Fruit fly (Drosophila melanogaster) whole organism, wandering third instar larva: ENCODE measurements around the gene Rnmt.

ENCODE experiments used
- CG32264 ChIP-seq: fragments of 200-800 bp; sonication (Bioruptor generic); optimal IDR thresholded peaks from 2 replicates; lab custom pipeline; 2016; ENCODE audit warnings: missing biosample characterization, missing genetic modification characterization
- Jra ChIP-seq: sonication (Bioruptor generic); optimal IDR thresholded peaks from 2 replicates; lab custom pipeline; 2016; ENCODE audit warnings: missing biosample characterization, missing genetic modification characterization
- Myc ChIP-seq: fragments of >200 bp; optimal IDR thresholded peaks from 2 replicates; lab custom pipeline; 2017
- Vsx2 ChIP-seq: fragments of 200-300, 225-300 bp; sonication (Bioruptor generic); optimal IDR thresholded peaks from 2 replicates; lab custom pipeline; 2018; ENCODE audit warnings: missing biosample characterization, missing genetic modification characterization; ENCODE audit not compliant: partially characterized antibody
- br ChIP-seq: fragments of 200-800 bp; sonication (Bioruptor generic); optimal IDR thresholded peaks from 2 replicates; lab custom pipeline; 2016; ENCODE audit warnings: missing biosample characterization, missing genetic modification characterization
- dmrt93B ChIP-seq: fragments of 200-800 bp; sonication (Bioruptor generic); optimal IDR thresholded peaks from 2 replicates; lab custom pipeline; 2018; ENCODE audit warnings: missing biosample characterization, mild to moderate bottlenecking, missing genetic modification characterization
- dsf ChIP-seq: sonication (Bioruptor generic); optimal IDR thresholded peaks from 2 replicates; lab custom pipeline; 2016; ENCODE audit warnings: missing biosample characterization, missing genetic modification characterization, borderline replicate concordance
- h ChIP-seq: fragments of 200-800 bp; sonication (Bioruptor generic); optimal IDR thresholded peaks from 3 replicates; lab custom pipeline; 2016; ENCODE audit warnings: missing biosample characterization, mild to moderate bottlenecking, missing genetic modification characterization
- lola ChIP-seq: fragments of >200 bp; optimal IDR thresholded peaks from 2 replicates; lab custom pipeline; 2017; ENCODE audit warnings: missing biosample characterization, missing genetic modification characterization
- psq ChIP-seq: fragments of 200-800 bp; sonication (Bioruptor generic); optimal IDR thresholded peaks from 3 replicates; lab custom pipeline; 2017; ENCODE audit warnings: missing biosample characterization, mild to moderate bottlenecking, missing genetic modification characterization, moderate library complexity
- tai ChIP-seq: sonication (Bioruptor generic); optimal IDR thresholded peaks from 2 replicates; lab custom pipeline; 2016; ENCODE audit warnings: missing biosample characterization, missing genetic modification characterization

dm6 chr2L:15008034-15008433 lies 1.7 kb upstream of the Rnmt start:
- no peak for TF ChIP-seq lola
- TF ChIP-seq Vsx2 (GFP tag; lab: Kevin White, UChicago): no peak
- no peak for TF ChIP-seq tai (GFP tag; lab: Kevin White, UChicago)
- TF ChIP-seq Jra (GFP tag; lab: Kevin White, UChicago): no peak
- no peak for TF ChIP-seq Myc (lab: Kevin White, UChicago)
- TF ChIP-seq psq (GFP tag; lab: Kevin White, UChicago): no peak
- TF ChIP-seq br (GFP tag; lab: Kevin White, UChicago): no peak
- TF ChIP-seq CG32264 (GFP tag; lab: Kevin White, UChicago): no peak
- TF ChIP-seq dsf: no peak
- no peak for TF ChIP-seq dmrt93B (GFP tag; lab: Kevin White, UChicago)
- no peak for TF ChIP-seq h
